Fruit fly (Drosophila melanogaster) whole organism, prepupa: ENCODE measurements around the gene Hsp26.

Source experiments
- CG1621 ChIP-seq: fragments of 200-800 bp; sonication (Bioruptor generic); optimal IDR thresholded peaks from 3 replicates; lab custom pipeline; 2018; ENCODE audit warnings: missing biosample characterization, mild to moderate bottlenecking, missing genetic modification characterization
- CG31627 ChIP-seq: fragments of 200-800 bp; sonication (Bioruptor generic); optimal IDR thresholded peaks from 3 replicates; lab custom pipeline; 2016; ENCODE audit warnings: missing biosample characterization, missing genetic modification characterization
- CG34406 ChIP-seq: fragments of 200-800 bp; sonication (Bioruptor generic); optimal IDR thresholded peaks from 3 replicates; lab custom pipeline; 2016; ENCODE audit warnings: missing biosample characterization, missing genetic modification characterization
- CG6276 ChIP-seq: fragments of 200-800 bp; sonication (Bioruptor generic); optimal IDR thresholded peaks from 2 replicates; lab custom pipeline; 2017; ENCODE audit warnings: missing biosample characterization, mild to moderate bottlenecking, missing genetic modification characterization
- CG6854 ChIP-seq: fragments of 200-800 bp; sonication (Bioruptor generic); optimal IDR thresholded peaks from 2 replicates; lab custom pipeline; 2017; ENCODE audit warnings: missing biosample characterization, mild to moderate bottlenecking, missing genetic modification characterization
- CG8319 ChIP-seq: fragments of 200-800 bp; sonication (Bioruptor generic); optimal IDR thresholded peaks from 3 replicates; lab custom pipeline; 2016; ENCODE audit warnings: missing biosample characterization, missing genetic modification characterization
- CG9139 ChIP-seq: fragments of 200-800 bp; sonication (Bioruptor generic); optimal IDR thresholded peaks from 3 replicates; lab custom pipeline; 2017; ENCODE audit warnings: missing biosample characterization, mild to moderate bottlenecking, missing genetic modification characterization
- Eip78C ChIP-seq: fragments of 200-800 bp; sonication (Bioruptor generic); peaks from one replicate; lab custom pipeline; 2016; ENCODE audit warnings: missing biosample characterization, missing genetic modification characterization
- Met ChIP-seq: fragments of 200-800 bp; sonication (Bioruptor generic); optimal IDR thresholded peaks from 3 replicates; lab custom pipeline; 2016; ENCODE audit warnings: missing biosample characterization, missing genetic modification characterization
- Sox14 ChIP-seq: fragments of 200-800 bp; sonication (Bioruptor generic); optimal IDR thresholded peaks from 3 replicates; lab custom pipeline; 2016; ENCODE audit warnings: missing biosample characterization, missing genetic modification characterization
- pdm3 ChIP-seq: fragments of 200-800 bp; sonication (Bioruptor generic); optimal IDR thresholded peaks from 3 replicates; lab custom pipeline; 2016; ENCODE audit warnings: missing biosample characterization, missing genetic modification characterization
- svp ChIP-seq: fragments of 200-800 bp; sonication (Bioruptor generic); peaks from one replicate; lab custom pipeline; 2016; ENCODE audit warnings: missing biosample characterization, missing genetic modification characterization
- topi ChIP-seq: fragments of 200-800 bp; sonication (Bioruptor generic); optimal IDR thresholded peaks from 3 replicates; lab custom pipeline; 2016; ENCODE audit warnings: missing biosample characterization, missing genetic modification characterization

- peak; percentile 99 for TF ChIP-seq topi
- peak; percentile 99 for TF ChIP-seq CG31627 (GFP tag; lab: Kevin White, UChicago)
- peak; percentile 92 for TF ChIP-seq CG9139 (GFP tag; lab: Kevin White, UChicago)
- peak; percentile 97 for TF ChIP-seq CG1621
- TF ChIP-seq Sox14: peak; percentile 99
- TF ChIP-seq CG8319: peak; percentile 98
- peak; percentile 100 for TF ChIP-seq Eip78C
- TF ChIP-seq Met (GFP tag; lab: Kevin White, UChicago): peak; percentile 99
- TF ChIP-seq CG6276 (GFP tag; lab: Kevin White, UChicago): peak; percentile 98
- TF ChIP-seq pdm3: peak; percentile 99
- TF ChIP-seq svp (GFP tag; lab: Kevin White, UChicago): peak; percentile 100
- TF ChIP-seq CG6854 (GFP tag; lab: Kevin White, UChicago): peak; percentile 99
- peak; percentile 100 for TF ChIP-seq CG34406
These were observed 45.6 kb upstream of the Hsp26 start, which contains the start of gene aay for dm6 chr3L:9422636-9423419.
